Fruit fly (Drosophila melanogaster): ENCODE results near the gene CG31268.

The CG31268 gene

DNA sequence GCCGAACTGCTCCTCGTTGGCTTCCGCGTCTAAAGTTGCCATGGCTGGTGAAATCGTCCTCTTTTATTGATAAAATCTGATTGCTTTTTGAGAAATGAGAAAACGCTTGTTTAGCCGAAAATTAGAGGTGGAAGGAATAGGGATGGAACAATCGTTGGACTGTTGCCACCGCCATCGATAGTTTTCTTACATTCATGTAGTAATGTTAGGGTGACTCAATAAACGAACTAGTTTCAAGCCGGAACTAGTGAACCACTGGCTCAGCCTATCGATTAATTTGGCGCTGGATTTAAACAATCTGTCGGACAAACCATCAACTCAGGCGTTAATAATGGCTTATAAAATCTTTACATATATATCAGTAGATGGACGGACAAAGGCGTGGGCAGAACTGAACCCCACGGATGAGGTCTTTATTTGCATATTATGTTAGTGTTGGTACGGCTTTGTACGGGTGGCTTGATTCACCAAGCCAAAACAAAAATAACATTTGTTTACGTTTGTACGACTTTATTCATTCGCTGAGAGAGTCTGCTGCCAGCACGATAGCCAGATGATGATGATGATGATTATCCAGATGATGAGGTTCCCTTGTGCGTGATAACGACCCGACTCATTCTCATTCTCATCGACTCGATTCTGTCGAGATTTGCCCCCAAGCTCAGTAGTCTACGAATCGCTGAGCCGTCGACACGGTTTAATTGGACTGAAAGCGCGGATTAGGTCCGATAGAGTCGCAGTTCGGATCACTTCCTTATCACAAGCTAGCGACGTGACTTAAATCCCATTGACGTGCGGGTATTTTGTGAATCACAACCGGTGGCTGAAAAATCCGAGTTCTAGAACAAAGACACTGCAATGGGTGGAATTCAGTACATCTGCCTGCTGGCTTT, 29.1 kb upstream of the CG31268 start, which contains the start of the genes Sf3a1 and Irc (continued):
- TF ChIP-seq Hr38 (GFP tag; optimal IDR thresholded peaks at IDR 0.05) (no peak), OdsH (GFP tag; optimal IDR thresholded peaks at IDR 0.05) (no peak), Eip78C (GFP tag) (peak; percentile 70), pdm3 (GFP tag; optimal IDR thresholded peaks at IDR 0.05) (no peak), ss (GFP tag; optimal IDR thresholded peaks at IDR 0.05) (peak in 1 of 2 experiments; percentile 62), Sox14 (GFP tag; optimal IDR thresholded peaks at IDR 0.05) (peak; percentile 44), CG3919 (GFP tag; optimal IDR thresholded peaks at IDR 0.05) (no peak), CG9139 (GFP tag; optimal IDR thresholded peaks at IDR 0.05) (no peak), CG10669 (GFP tag; optimal IDR thresholded peaks at IDR 0.05) (no peak), Blimp-1 (GFP tag; optimal IDR thresholded peaks at IDR 0.05) (no peak), CG1621 (tag; optimal IDR thresholded peaks at IDR 0.05) (peak; percentile 85), fd59A (GFP tag; optimal IDR thresholded peaks at IDR 0.05) (no peak), esn (GFP tag; optimal IDR thresholded peaks at IDR 0.05) (peak; percentile 31), Gug (GFP tag; IDR thresholded peaks at IDR 0.05) (0 out of 2 replicates have a peak, but pooled peaks have one; percentile 16), CG16779 (tag; optimal IDR thresholded peaks at IDR 0.05) (no peak), achi (GFP tag; optimal IDR thresholded peaks at IDR 0.05) (no peak), fkh (GFP tag; optimal IDR thresholded peaks at IDR 0.05) (peak; percentile 33), CG11902 (GFP tag; optimal IDR thresholded peaks at IDR 0.05) (no peak), Sox102F (GFP tag; optimal IDR thresholded peaks at IDR 0.05) (no peak), vri (GFP tag; optimal IDR thresholded peaks at IDR 0.05) (no peak), lz (GFP tag; optimal IDR thresholded peaks at IDR 0.05) (no peak)

DNA sequence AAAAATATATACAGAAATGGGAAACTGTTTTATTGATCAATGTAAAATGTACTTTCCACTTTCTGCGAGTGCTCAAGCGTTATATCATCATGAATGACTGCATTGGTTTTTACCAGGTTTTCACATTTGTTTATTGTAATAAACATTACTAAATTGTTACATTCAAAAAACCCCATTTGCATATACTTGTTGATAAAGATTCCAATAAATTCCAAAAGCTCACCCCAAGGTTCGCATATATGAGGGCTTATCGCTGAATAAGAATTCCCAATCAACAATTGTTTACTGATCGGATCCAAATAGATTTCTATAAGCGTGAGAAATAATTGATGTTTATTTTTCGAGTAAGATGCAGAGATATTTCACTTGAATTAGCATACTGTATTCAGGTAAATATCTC, 28.1 kb upstream of the CG31268 start:
- TF ChIP-seq CG8319 (GFP tag; optimal IDR thresholded peaks at IDR 0.05) (no peak), svp (GFP tag) (peak; percentile 39)

DNA sequence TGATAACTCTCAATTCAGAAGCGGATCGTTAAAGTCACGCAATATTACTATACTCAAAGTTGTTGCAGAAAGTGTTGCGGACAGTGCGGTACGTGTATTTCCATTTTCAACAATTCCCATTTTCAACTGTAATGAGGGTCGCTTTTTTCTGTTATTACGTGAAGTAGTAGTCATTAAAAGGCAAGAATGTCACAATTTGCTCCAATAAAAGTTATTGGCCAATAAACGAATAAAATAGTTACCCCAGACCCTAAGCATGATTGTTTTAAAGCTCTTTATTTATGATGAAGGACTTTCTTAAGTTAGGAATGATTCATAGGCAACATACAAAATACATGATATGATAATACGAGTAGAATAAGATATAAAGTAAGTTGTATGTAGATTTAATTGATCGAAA, 24.3 kb upstream of the CG31268 start:
- TF ChIP-seq Eip93F (GFP tag; optimal IDR thresholded peaks at IDR 0.05) (no peak), CG8119 (GFP tag; IDR thresholded peaks at IDR 0.05) (no peak), Sox14 (GFP tag; optimal IDR thresholded peaks at IDR 0.05) (no peak), Hr39 (GFP tag; optimal IDR thresholded peaks at IDR 0.05) (no peak), salr (GFP tag; optimal IDR thresholded peaks at IDR 0.05) (no peak), dsx (GFP tag; optimal IDR thresholded peaks at IDR 0.05; ENCODE audit: poor library complexity, severe bottlenecking) (no peak), Hr38 (GFP tag; optimal IDR thresholded peaks at IDR 0.05) (no peak), CG4318 (GFP tag; optimal IDR thresholded peaks at IDR 0.05) (no peak), CG6854 (GFP tag; optimal IDR thresholded peaks at IDR 0.05) (no peak), Hr4 (GFP tag; optimal IDR thresholded peaks at IDR 0.05) (no peak), CG10631 (GFP tag; optimal IDR thresholded peaks at IDR 0.05) (no peak), eg (GFP tag; IDR thresholded peaks at IDR 0.05) (no peak), OdsH (GFP tag; optimal IDR thresholded peaks at IDR 0.05) (no peak), CG34406 (GFP tag; optimal IDR thresholded peaks at IDR 0.05) (no peak), Met (GFP tag; optimal IDR thresholded peaks at IDR 0.05) (no peak), achi (GFP tag; optimal IDR thresholded peaks at IDR 0.05) (no peak)

All from whole organism, prepupa.